Worm (Caenorhabditis elegans): ENCODE data around the gene srsx-16.

- TF ChIP-seq unc-130 (GFP tag; optimal IDR thresholded peaks at IDR 0.05) (no peak), nhr-111 (GFP tag; optimal IDR thresholded peaks at IDR 0.05) (no peak), jun-1 (tag; optimal IDR thresholded peaks at IDR 0.05) (no peak), snpc-4 (tag; optimal IDR thresholded peaks at IDR 0.05) (no peak), egl-27 (tag; optimal IDR thresholded peaks at IDR 0.05) (no peak)
Measured at ce11 chrIV:5623718-5624117, 4.2 kb upstream of the srsx-16 start, which contains the start of gene srsx-15.

Data from whole organism, L4 larva.